Worm (Caenorhabditis elegans) whole organism, L3 larva: ENCODE measurements around the gene F59B1.2.

Experiments
- elt-1 ChIP-seq: fragments of 150-350 bp; optimal IDR thresholded peaks from 2 replicates; lab custom pipeline; 2014; ENCODE audit warnings: missing biosample characterization, missing genetic modification characterization
- mdl-1 ChIP-seq: fragments of 150-350 bp; optimal IDR thresholded peaks from 2 replicates; lab custom pipeline; 2014; ENCODE audit warnings: missing biosample characterization, missing genetic modification characterization
- ztf-11 ChIP-seq: fragments of 150-350 bp; optimal IDR thresholded peaks from 2 replicates; lab custom pipeline; 2014; ENCODE audit warnings: missing biosample characterization, missing genetic modification characterization

DNA sequence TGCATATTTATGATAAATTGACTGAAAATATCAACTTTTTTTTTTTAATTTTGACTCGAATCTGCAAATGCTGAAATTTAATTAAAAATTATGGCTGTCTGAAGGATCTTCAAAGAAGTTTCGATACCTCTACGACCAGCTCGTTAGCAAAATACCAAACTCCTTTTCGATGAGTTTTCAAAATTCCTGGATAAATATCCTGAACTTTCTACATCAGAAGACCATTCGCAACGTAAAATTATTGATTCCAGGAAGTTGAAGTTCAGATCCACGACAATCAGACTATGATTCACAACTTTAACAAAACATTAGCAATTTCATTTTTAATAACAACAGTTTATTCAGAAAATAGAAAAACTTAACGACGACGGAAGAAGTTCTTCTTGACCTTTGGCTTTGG is 48.1 kb upstream of the F59B1.2 start:
- TF ChIP-seq elt-1 (tag; lab: Kevin White, UChicago) (no peak), mdl-1 (tag; lab: Kevin White, UChicago) (no peak), ztf-11 (tag; lab: Kevin White, UChicago) (no peak)
